Worm (Caenorhabditis elegans) whole organism, L4/young adult: ENCODE data around the gene phat-5.

ENCODE experiments used
- W03F9.2 ChIP-seq: fragments of 150-350 bp; optimal IDR thresholded peaks from 2 replicates; lab custom pipeline; 2014; ENCODE audit warnings: missing biosample characterization, missing genetic modification characterization
- dao-5 ChIP-seq: sonication (generic microtip); optimal IDR thresholded peaks from 2 replicates; lab custom pipeline; 2016; ENCODE audit warnings: missing genotype, missing genetic modification characterization, moderate library complexity, missing compliant biosample characterization
- him-1 ChIP-seq: sonication (generic microtip); optimal IDR thresholded peaks from 2 replicates; lab custom pipeline; 2016; ENCODE audit warnings: missing genotype, missing genetic modification reagents, missing genetic modification characterization, missing compliant biosample characterization

DNA sequence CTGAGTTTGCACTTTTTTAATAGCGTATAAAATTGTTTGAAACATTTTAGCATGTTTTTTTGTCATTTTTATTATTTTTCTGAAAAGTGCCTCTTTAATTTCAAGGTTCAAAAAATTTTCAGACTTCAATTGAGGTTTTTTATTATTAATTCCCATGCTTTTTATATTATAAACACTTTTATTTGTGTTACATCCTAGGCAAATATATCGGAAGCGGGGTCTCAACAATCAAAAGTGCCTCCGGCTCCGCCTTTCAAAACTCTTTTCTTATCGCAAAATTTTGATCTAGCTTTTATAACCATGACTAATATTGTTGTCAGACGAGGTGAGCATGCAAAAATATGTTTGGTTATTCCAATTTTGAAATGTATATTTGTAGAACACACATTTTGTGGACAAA lies 48.9 kb downstream of the phat-5 start, which contains the start of gene otpl-2:
- TF ChIP-seq dao-5 (tag; lab: Kevin White, UChicago) (no peak), him-1 (tag; lab: Kevin White, UChicago) (no peak), W03F9.2 (tag; lab: Kevin White, UChicago) (no peak)
